Worm (Caenorhabditis elegans) whole organism, young adult: Measurements from ENCODE around the gene ZK512.11.
"Not testable (repeated sequence)": the region's sequence is repeated elsewhere in the genome, so short reads cannot be mapped to it uniquely, and the experiment has no call there.

Experiments
- C17E4.6 ChIP-seq: fragments of 200-800 bp; sonication (Bioruptor generic); IDR thresholded peaks from 2 replicates; pipeline ENCODE4 v1.3.6; 2022; ENCODE audit warnings: missing genetic modification reagents, missing genetic modification characterization, missing compliant biosample characterization
- F49E8.2 ChIP-seq: sonication (generic microtip); optimal IDR thresholded peaks from 3 replicates; lab custom pipeline; 2017; ENCODE audit warnings: missing genetic modification characterization, mild to moderate bottlenecking, missing compliant biosample characterization, antibody characterized with exemption, moderate library complexity; ENCODE audit not compliant: insufficient read depth
- efl-1 ChIP-seq: fragments of 150-350 bp; optimal IDR thresholded peaks from 2 replicates; lab custom pipeline; 2014; ENCODE audit warnings: missing biosample characterization, missing genetic modification reagents, missing genetic modification characterization
- rcor-1 ChIP-seq: fragments of 200-800 bp; sonication (Bioruptor generic); IDR thresholded peaks from 2 replicates; pipeline ENCODE4 v1.3.6; 2022; ENCODE audit warnings: missing genetic modification reagents, missing genetic modification characterization, missing compliant biosample characterization
- unc-62 ChIP-seq: fragments of 150-350 bp; optimal IDR thresholded peaks from 2 replicates; lab custom pipeline; 2014; ENCODE audit warnings: missing biosample characterization, missing genetic modification reagents, missing genetic modification characterization

ce11 chrIII:9110914-9111313 lies 33.1 kb upstream of the ZK512.11 start:
- peak; percentile 68 for TF ChIP-seq rcor-1 (GFP tag; lab: Robert Waterston, UW)
- TF ChIP-seq C17E4.6 (GFP tag; lab: Robert Waterston, UW); F49E8.2 (tag; lab: Kevin White, UChicago); unc-62 (GFP tag; lab: Kevin White, UChicago); efl-1 (GFP tag; lab: Kevin White, UChicago): not testable (repeated sequence)
